Fruit fly (Drosophila melanogaster) whole organism, wandering third instar larva: Measurements from ENCODE around the gene nAChRbeta3.

Experiments
- Abd-B ChIP-seq: fragments of >200 bp; optimal IDR thresholded peaks from 2 replicates; lab custom pipeline; 2017; ENCODE audit warnings: missing biosample characterization, missing genetic modification characterization
- CG9705 ChIP-seq: fragments of 200-800 bp; sonication (Bioruptor generic); optimal IDR thresholded peaks from 2 replicates; lab custom pipeline; 2018; ENCODE audit warnings: missing biosample characterization, mild to moderate bottlenecking, missing genetic modification characterization
- CrebA ChIP-seq: fragments of 200-800 bp; sonication (Bioruptor generic); optimal IDR thresholded peaks from 2 replicates; lab custom pipeline; 2016; ENCODE audit warnings: missing biosample characterization, mild to moderate bottlenecking, missing genetic modification characterization, borderline replicate concordance
- Dif ChIP-seq: fragments of 200-275, 200-300 bp; sonication (Bioruptor generic); optimal IDR thresholded peaks from 2 replicates; lab custom pipeline; 2018; ENCODE audit warnings: missing biosample characterization, missing genetic modification characterization; ENCODE audit not compliant: partially characterized antibody
- GATAd ChIP-seq: sonication (Bioruptor generic); optimal IDR thresholded peaks from 2 replicates; lab custom pipeline; 2016; ENCODE audit warnings: missing biosample characterization, missing genetic modification characterization
- HLH106 ChIP-seq: fragments of 200-800 bp; optimal IDR thresholded peaks from 3 replicates; lab custom pipeline; 2019; ENCODE audit warnings: missing biosample characterization, mild to moderate bottlenecking, missing genetic modification characterization, moderate library complexity
- Hnf4 ChIP-seq: fragments of 200-800 bp; sonication (Bioruptor generic); optimal IDR thresholded peaks from 2 replicates; lab custom pipeline; 2016; ENCODE audit warnings: missing biosample characterization, mild to moderate bottlenecking, missing genetic modification characterization
- Mio ChIP-seq: sonication (Bioruptor generic); optimal IDR thresholded peaks from 2 replicates; lab custom pipeline; 2016; ENCODE audit warnings: missing biosample characterization, missing genetic modification characterization
- N ChIP-seq: fragments of >200 bp; optimal IDR thresholded peaks from 2 replicates; lab custom pipeline; 2018; ENCODE audit warnings: missing biosample characterization, missing external identifiers, missing genetic modification characterization
- OdsH ChIP-seq: fragments of 200-800 bp; sonication (Bioruptor generic); optimal IDR thresholded peaks from 2 replicates; lab custom pipeline; 2016; ENCODE audit warnings: missing biosample characterization, mild to moderate bottlenecking, missing genetic modification characterization
- Rel ChIP-seq, 2 experiments: fragments of 200-800 bp; sonication (Bioruptor generic) in 1 of 2; optimal IDR thresholded peaks; 2 replicates in 1 of 2; 3 replicates in 1 of 2; lab custom pipeline; 2016 to 2019; ENCODE audit warnings: mild to moderate bottlenecking in 2 of 2, missing biosample characterization in 2 of 2, missing genetic modification characterization in 2 of 2, moderate library complexity in 1 of 2
- Sp1 ChIP-seq: fragments of 200-800 bp; sonication (Bioruptor generic); optimal IDR thresholded peaks from 3 replicates; lab custom pipeline; 2019; ENCODE audit warnings: missing biosample characterization, mild to moderate bottlenecking, missing genetic modification characterization, moderate library complexity
- br ChIP-seq: fragments of 200-800 bp; sonication (Bioruptor generic); optimal IDR thresholded peaks from 2 replicates; lab custom pipeline; 2016; ENCODE audit warnings: missing biosample characterization, missing genetic modification characterization
- brk ChIP-seq: fragments of 200-800 bp; sonication (Bioruptor generic); optimal IDR thresholded peaks from 2 replicates; lab custom pipeline; 2016; ENCODE audit warnings: missing biosample characterization, mild to moderate bottlenecking, missing genetic modification characterization
- dl ChIP-seq, 2 experiments: fragments of 175-275, 200-275 bp in 1 of 2; fragments of 200-275 bp in 1 of 2; sonication (Bioruptor generic); optimal IDR thresholded peaks; lab custom pipeline; 2018; ENCODE audit warnings: mild to moderate bottlenecking in 2 of 2, missing biosample characterization in 2 of 2, missing genetic modification characterization in 2 of 2, moderate library complexity in 2 of 2; ENCODE audit not compliant: partially characterized antibody in 2 of 2, insufficient read depth in 1 of 2
- dmrt93B ChIP-seq: fragments of 200-800 bp; sonication (Bioruptor generic); optimal IDR thresholded peaks from 2 replicates; lab custom pipeline; 2018; ENCODE audit warnings: missing biosample characterization, mild to moderate bottlenecking, missing genetic modification characterization
- dsf ChIP-seq: sonication (Bioruptor generic); optimal IDR thresholded peaks from 2 replicates; lab custom pipeline; 2016; ENCODE audit warnings: missing biosample characterization, missing genetic modification characterization, borderline replicate concordance
- ey ChIP-seq: fragments of 200-800 bp; sonication (Bioruptor generic); optimal IDR thresholded peaks from 2 replicates; lab custom pipeline; 2016; ENCODE audit warnings: missing biosample characterization, missing genetic modification characterization
- foxo ChIP-seq, 2 experiments: fragments of 200-800 bp; sonication (Bioruptor generic); optimal IDR thresholded peaks; 2 replicates in 1 of 2; 3 replicates in 1 of 2; lab custom pipeline; 2016 to 2017; ENCODE audit warnings: missing biosample characterization in 2 of 2, missing genetic modification characterization in 2 of 2
- fru ChIP-seq: fragments of 200-800 bp; sonication (Bioruptor generic); optimal IDR thresholded peaks from 3 replicates; lab custom pipeline; 2016; ENCODE audit warnings: missing biosample characterization, mild to moderate bottlenecking, missing genetic modification characterization
- h ChIP-seq: fragments of 200-800 bp; sonication (Bioruptor generic); optimal IDR thresholded peaks from 3 replicates; lab custom pipeline; 2016; ENCODE audit warnings: missing biosample characterization, mild to moderate bottlenecking, missing genetic modification characterization
- lola ChIP-seq: fragments of >200 bp; optimal IDR thresholded peaks from 2 replicates; lab custom pipeline; 2017; ENCODE audit warnings: missing biosample characterization, missing genetic modification characterization
- psq ChIP-seq: fragments of 200-800 bp; sonication (Bioruptor generic); optimal IDR thresholded peaks from 3 replicates; lab custom pipeline; 2017; ENCODE audit warnings: missing biosample characterization, mild to moderate bottlenecking, missing genetic modification characterization, moderate library complexity
- rgr ChIP-seq: fragments of 200-800 bp; sonication (Bioruptor generic); optimal IDR thresholded peaks from 3 replicates; lab custom pipeline; 2016; ENCODE audit warnings: missing biosample characterization, mild to moderate bottlenecking, missing genetic modification characterization
- sage ChIP-seq: fragments of 200-800 bp; sonication (Bioruptor generic); optimal IDR thresholded peaks from 2 replicates; lab custom pipeline; 2016; ENCODE audit warnings: missing biosample characterization, mild to moderate bottlenecking, missing genetic modification characterization
- sv ChIP-seq: fragments of 200-800 bp; sonication (Bioruptor generic); optimal IDR thresholded peaks from 3 replicates; lab custom pipeline; 2016; ENCODE audit warnings: missing biosample characterization, missing genetic modification characterization
- tai ChIP-seq: sonication (Bioruptor generic); optimal IDR thresholded peaks from 2 replicates; lab custom pipeline; 2016; ENCODE audit warnings: missing biosample characterization, missing genetic modification characterization
- usp ChIP-seq: fragments of >200 bp; optimal IDR thresholded peaks from 2 replicates; lab custom pipeline; 2017; ENCODE audit warnings: missing biosample characterization, missing genetic modification characterization

Gene nAChRbeta3

DNA sequence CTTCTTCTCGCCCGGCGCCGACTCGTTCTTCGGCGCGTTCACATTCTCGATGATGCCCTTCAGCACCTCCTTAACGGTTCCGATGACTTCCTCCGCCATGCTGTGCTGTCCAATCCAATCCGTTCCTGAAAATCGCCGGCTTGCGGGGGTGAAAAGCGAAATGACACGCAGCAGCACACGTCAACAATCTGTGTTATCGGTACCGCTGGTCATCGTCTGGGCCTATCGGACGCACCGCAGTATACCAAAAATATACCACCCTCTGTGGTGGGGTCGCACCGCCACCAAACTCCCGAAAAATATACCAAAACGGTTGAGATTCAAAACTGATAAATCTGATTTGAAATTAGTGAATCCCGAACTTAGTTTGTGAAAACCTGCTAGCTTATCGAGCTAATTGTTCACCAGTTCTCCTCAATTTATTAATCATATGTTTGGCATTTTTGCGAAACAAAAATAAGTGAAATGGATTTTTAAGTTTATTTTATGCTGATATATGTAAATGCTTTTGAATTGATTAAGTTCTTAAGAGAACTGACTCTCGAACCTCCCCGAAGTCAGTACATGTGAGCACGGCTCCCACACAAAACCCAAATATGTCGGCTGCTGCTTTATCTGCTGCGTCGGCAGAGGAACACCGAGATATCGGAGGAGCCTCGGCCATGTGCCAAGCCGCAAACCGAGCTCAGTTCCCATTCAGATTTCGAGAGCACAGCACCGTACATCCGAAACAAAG is at the start of gene nAChRbeta3, which contains the start of gene Spp:
TSS of gene nAChRbeta3 (plus strand) at position 686 of the 736 bp plus-strand sequence.
TSS of gene Spp (minus strand) at position 210 of the 736 bp plus-strand sequence.
- TF ChIP-seq lola (GFP tag; lab: Kevin White, UChicago) = no peak
- no peak for TF ChIP-seq Rel (GFP tag; optimal IDR thresholded peaks at IDR 0.05; lab: Kevin White, UChicago)
- peak; percentile 97 for TF ChIP-seq Rel (tag; optimal IDR thresholded peaks at IDR 0.05; lab: Kevin White, UChicago)

DNA sequence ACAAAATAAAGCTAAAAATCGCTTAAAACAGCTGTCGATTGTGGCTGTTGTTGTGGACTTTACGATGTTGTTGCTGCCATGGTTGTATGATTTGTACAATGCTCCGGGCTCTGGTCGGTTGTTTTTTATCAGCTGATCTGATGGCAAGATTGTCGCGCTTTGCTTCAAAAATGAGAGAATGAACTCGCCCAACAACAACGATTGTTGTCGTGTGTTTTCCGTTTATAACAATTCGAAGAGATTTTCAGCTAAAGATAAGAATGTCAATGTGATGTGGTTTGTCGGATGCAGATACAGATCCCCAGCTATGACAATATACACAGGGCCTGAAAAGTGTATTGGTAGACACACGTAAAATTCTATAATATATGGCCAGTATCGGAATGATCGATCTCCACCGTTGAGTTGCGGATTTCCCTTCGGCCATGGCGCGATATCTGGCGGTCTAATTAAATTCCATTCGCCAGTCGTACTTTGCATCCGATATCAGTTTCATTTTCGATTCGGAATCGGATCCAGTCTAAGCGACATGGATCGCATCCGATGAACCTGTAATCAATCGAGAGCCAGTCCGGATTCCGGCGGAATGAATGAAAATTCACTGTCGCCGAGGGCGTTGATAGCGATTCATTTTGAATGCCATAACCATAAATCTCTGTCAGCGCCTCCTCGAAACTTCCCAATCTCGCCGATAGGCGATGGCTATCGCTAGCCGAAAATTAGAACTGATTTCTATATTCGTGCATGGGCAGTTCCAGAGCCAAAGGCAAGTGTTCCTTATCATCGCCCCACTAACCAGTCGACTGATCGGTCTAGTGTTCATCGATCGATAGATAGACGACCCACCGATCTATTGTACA is 49.3 kb upstream of the nAChRbeta3 start:
- TF ChIP-seq tai (GFP tag; lab: Kevin White, UChicago) (no peak), fru (GFP tag; lab: Kevin White, UChicago) (no peak), dl (GFP tag; optimal IDR thresholded peaks at IDR 0.05; lab: Kevin White, UChicago; ENCODE audit: insufficient read depth in 1 of 2, partially characterized antibody in 2 of 2) (no peak), br (no peak), Rel (GFP tag; optimal IDR thresholded peaks at IDR 0.05; lab: Kevin White, UChicago) (no peak), Rel (tag; optimal IDR thresholded peaks at IDR 0.05; lab: Kevin White, UChicago) (peak; percentile 33)

DNA sequence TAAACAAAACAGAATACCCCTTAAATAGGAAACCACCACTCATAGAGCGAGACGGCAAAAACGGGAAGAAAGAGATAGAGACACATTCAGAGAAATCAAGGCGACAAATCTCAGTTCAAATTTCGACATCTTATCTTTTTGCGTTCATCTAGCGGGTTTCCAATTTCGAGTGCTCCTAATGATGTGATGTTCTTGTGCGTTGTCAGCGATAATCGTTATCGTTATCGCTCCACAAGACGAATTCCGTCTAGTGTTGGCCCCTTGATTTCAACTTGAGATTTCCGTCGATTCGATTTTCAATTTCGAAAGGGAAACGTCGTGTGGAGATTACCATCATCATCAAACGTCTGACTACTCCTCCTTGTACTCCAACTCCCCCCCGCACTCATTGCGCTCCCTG is 48.5 kb upstream of the nAChRbeta3 start:
- TF ChIP-seq usp (GFP tag; lab: Kevin White, UChicago) (no peak), dl (GFP tag; optimal IDR thresholded peaks at IDR 0.05; lab: Kevin White, UChicago; ENCODE audit: insufficient read depth in 1 of 2, partially characterized antibody in 2 of 2) (no peak), HLH106 (tag; lab: Kevin White, UChicago) (no peak), h (GFP tag; lab: Kevin White, UChicago) (no peak), sv (GFP tag; lab: Kevin White, UChicago) (no peak), Sp1 (no peak), sage (GFP tag; lab: Kevin White, UChicago) (no peak), foxo (GFP tag; optimal IDR thresholded peaks at IDR 0.05; lab: Kevin White, UChicago) (no peak), Mio (GFP tag; lab: Kevin White, UChicago) (no peak), brk (GFP tag; lab: Kevin White, UChicago) (no peak), dsf (GFP tag; lab: Kevin White, UChicago) (no peak), rgr (GFP tag; lab: Kevin White, UChicago) (no peak), Dif (no peak), N (no peak), br (no peak), ey (GFP tag; lab: Kevin White, UChicago) (no peak), Abd-B (no peak), dmrt93B (GFP tag; lab: Kevin White, UChicago) (no peak)

DNA sequence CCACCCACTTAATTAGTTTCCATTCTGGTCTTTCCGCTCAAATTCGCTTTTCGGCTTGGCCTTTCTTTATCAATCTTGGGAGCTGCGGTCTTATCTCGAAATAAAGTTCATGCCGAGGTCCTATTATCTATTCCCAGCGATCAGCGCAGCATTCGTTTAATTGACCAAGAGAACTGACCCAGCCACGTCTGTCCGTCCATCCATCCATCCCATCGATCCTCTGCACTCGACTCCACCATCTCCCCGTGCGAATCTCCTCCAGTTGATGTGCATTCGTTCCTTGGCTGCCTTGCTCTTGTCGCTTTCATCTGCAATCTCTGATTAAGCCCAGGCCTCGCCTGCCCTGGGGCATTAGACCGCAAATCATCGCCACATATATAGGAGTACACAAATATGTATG is 48.1 kb upstream of the nAChRbeta3 start:
- TF ChIP-seq dl (GFP tag; optimal IDR thresholded peaks at IDR 0.05; lab: Kevin White, UChicago; ENCODE audit: insufficient read depth in 1 of 2, partially characterized antibody in 2 of 2) (no peak), GATAd (GFP tag; lab: Kevin White, UChicago) (no peak), psq (no peak), Hnf4 (GFP tag; lab: Kevin White, UChicago) (no peak), rgr (GFP tag; lab: Kevin White, UChicago) (no peak), h (GFP tag; lab: Kevin White, UChicago) (no peak), OdsH (GFP tag; lab: Kevin White, UChicago) (no peak), N (no peak), fru (GFP tag; lab: Kevin White, UChicago) (no peak), usp (GFP tag; lab: Kevin White, UChicago) (no peak), Rel (GFP tag; optimal IDR thresholded peaks at IDR 0.05; lab: Kevin White, UChicago) (no peak), Rel (tag; optimal IDR thresholded peaks at IDR 0.05; lab: Kevin White, UChicago) (no peak), CrebA (GFP tag; lab: Kevin White, UChicago) (no peak), dmrt93B (GFP tag; lab: Kevin White, UChicago) (no peak), CG9705 (no peak), lola (GFP tag; lab: Kevin White, UChicago) (no peak)
